Fruit fly (Drosophila melanogaster) whole organism, embryonic: ENCODE results near the gene CecB.

Experiments used
- Ada2b ChIP-seq: fragments of 200-800 bp; sonication (Bioruptor generic); IDR thresholded peaks from 2 replicates; pipeline ENCODE4 v1.3.6; 2022; ENCODE audit warnings: missing biosample characterization, missing genetic modification characterization
- BtbVII ChIP-seq: fragments of 200-800 bp; sonication (Bioruptor generic); optimal IDR thresholded peaks from 3 replicates; lab custom pipeline; 2017; ENCODE audit warnings: missing biosample characterization, mild to moderate bottlenecking, missing genetic modification characterization
- C15 ChIP-seq: fragments of 200-800 bp; sonication (Bioruptor generic); IDR thresholded peaks from 3 replicates; pipeline ENCODE4 v1.3.6; 2022; ENCODE audit warnings: missing biosample characterization, missing genetic modification characterization
- CG1233 ChIP-seq: fragments of 200-800 bp; sonication (Bioruptor generic); optimal IDR thresholded peaks from 4 replicates; lab custom pipeline; 2018; ENCODE audit warnings: missing biosample characterization, mild to moderate bottlenecking, missing genetic modification characterization
- CG13296 ChIP-seq: fragments of 200-800 bp; sonication (Bioruptor generic); optimal IDR thresholded peaks from 3 replicates; lab custom pipeline; 2018; ENCODE audit warnings: missing biosample characterization, mild to moderate bottlenecking, missing genetic modification characterization
- CG16779 ChIP-seq: fragments of 200-800 bp; sonication (Bioruptor generic); IDR thresholded peaks from 2 replicates; pipeline ENCODE4 v1.3.6; 2022; ENCODE audit warnings: missing biosample characterization, missing genetic modification characterization
- CG17186 ChIP-seq: fragments of 200-800 bp; sonication (Bioruptor generic); optimal IDR thresholded peaks from 3 replicates; lab custom pipeline; 2017; ENCODE audit warnings: missing biosample characterization, missing genetic modification reagents, missing genetic modification characterization
- CG18262 ChIP-seq: fragments of 200-800 bp; optimal IDR thresholded peaks from 3 replicates; lab custom pipeline; 2019; ENCODE audit warnings: missing biosample characterization, mild to moderate bottlenecking, missing genetic modification characterization, moderate library complexity
- CG18764 ChIP-seq: fragments of 200-800 bp; sonication (Bioruptor generic); optimal IDR thresholded peaks from 3 replicates; lab custom pipeline; 2016; ENCODE audit warnings: missing biosample characterization, missing genetic modification characterization
- CG2129 ChIP-seq: fragments of 200-800 bp; sonication (Bioruptor generic); IDR thresholded peaks from 2 replicates; pipeline ENCODE4 v1.3.6; 2022; ENCODE audit warnings: missing biosample characterization, missing genetic modification characterization; ENCODE audit not compliant: partially characterized antibody
- CG2678 ChIP-seq: fragments of 200-800 bp; sonication (Bioruptor generic); optimal IDR thresholded peaks from 3 replicates; lab custom pipeline; 2019; ENCODE audit warnings: missing biosample characterization, mild to moderate bottlenecking, missing genetic modification characterization, moderate library complexity
- CG31365 ChIP-seq: fragments of 200-800 bp; sonication (Bioruptor generic); optimal IDR thresholded peaks from 2 replicates; lab custom pipeline; 2018; ENCODE audit warnings: missing biosample characterization, mild to moderate bottlenecking, missing genetic modification characterization
- CG32532 ChIP-seq: fragments of 200-800 bp; sonication (Bioruptor generic); IDR thresholded peaks from 2 replicates; pipeline ENCODE4 v1.3.6; 2022; ENCODE audit warnings: missing biosample characterization, missing genetic modification characterization
- CG32772 ChIP-seq: fragments of 200-800 bp; sonication (Bioruptor generic); IDR thresholded peaks from 2 replicates; pipeline ENCODE4 v1.3.6; 2022; ENCODE audit warnings: missing biosample characterization, missing genetic modification characterization
- CG4360 ChIP-seq: fragments of 200-800 bp; sonication (Bioruptor generic); IDR thresholded peaks from 2 replicates; pipeline ENCODE4 v1.3.6; 2022; ENCODE audit warnings: missing biosample characterization, missing genetic modification characterization
- CG6689 ChIP-seq: fragments of 200-800 bp; sonication (Bioruptor generic); IDR thresholded peaks from 2 replicates; pipeline ENCODE4 v1.3.6; 2022; ENCODE audit warnings: missing biosample characterization, missing genetic modification characterization
- CG7556 ChIP-seq: fragments of 200-800 bp; sonication (Bioruptor generic); optimal IDR thresholded peaks from 2 replicates; lab custom pipeline; 2017; ENCODE audit warnings: missing biosample characterization, mild to moderate bottlenecking, missing genetic modification characterization
- CG7839 ChIP-seq: fragments of 200-800 bp; sonication (Bioruptor generic); optimal IDR thresholded peaks from 3 replicates; lab custom pipeline; 2018; ENCODE audit warnings: missing biosample characterization, mild to moderate bottlenecking, missing genetic modification characterization, moderate library complexity
- CG8765 ChIP-seq: fragments of 200-800 bp; sonication (Bioruptor generic); IDR thresholded peaks from 2 replicates; pipeline ENCODE4 v1.3.6; 2022; ENCODE audit warnings: missing biosample characterization, missing genetic modification characterization
- CG9215 ChIP-seq: fragments of 200-800 bp; sonication (Bioruptor generic); IDR thresholded peaks from 2 replicates; pipeline ENCODE4 v1.3.6; 2022; ENCODE audit warnings: missing biosample characterization, missing genetic modification characterization
- CoRest ChIP-seq: fragments of 200-800 bp; sonication (Bioruptor generic); optimal IDR thresholded peaks from 3 replicates; lab custom pipeline; 2018; ENCODE audit warnings: missing biosample characterization, mild to moderate bottlenecking, missing genetic modification characterization, moderate library complexity
- Ets97D ChIP-seq: fragments of 200-800 bp; sonication (Bioruptor generic); optimal IDR thresholded peaks from 3 replicates; lab custom pipeline; 2016; ENCODE audit warnings: missing biosample characterization, missing genetic modification characterization
- Hey ChIP-seq: fragments of 200-800 bp; sonication (Bioruptor generic); optimal IDR thresholded peaks from 3 replicates; lab custom pipeline; 2018; ENCODE audit warnings: missing biosample characterization, mild to moderate bottlenecking, missing genetic modification characterization
- HmgZ ChIP-seq: fragments of 200-800 bp; sonication (Bioruptor generic); optimal IDR thresholded peaks from 2 replicates; lab custom pipeline; 2018; ENCODE audit warnings: missing biosample characterization, mild to moderate bottlenecking, missing genetic modification characterization
- Mrtf ChIP-seq: fragments of 200-800 bp; sonication (Bioruptor generic); IDR thresholded peaks from 3 replicates; pipeline ENCODE4 v1.3.6; 2022; ENCODE audit warnings: missing biosample characterization, missing genetic modification characterization
- Nf-YA ChIP-seq: fragments of 200-800 bp; sonication (Bioruptor generic); IDR thresholded peaks from 2 replicates; pipeline ENCODE4 v1.3.6; 2022; ENCODE audit warnings: missing biosample characterization, missing genetic modification characterization
- NfI ChIP-seq: fragments of 200-800 bp; sonication (Bioruptor generic); optimal IDR thresholded peaks from 3 replicates; lab custom pipeline; 2018; ENCODE audit warnings: missing biosample characterization, mild to moderate bottlenecking, missing genetic modification characterization, moderate library complexity
- Scr ChIP-seq: fragments of 200-800 bp; sonication (Bioruptor generic); IDR thresholded peaks from 2 replicates; pipeline ENCODE4 v1.3.6; 2022; ENCODE audit warnings: missing biosample characterization, missing genetic modification characterization; ENCODE audit not compliant: partially characterized antibody
- Trl ChIP-seq, 3 experiments: fragments of >200 bp in 2 of 3; fragments of 200-800 bp in 1 of 3; sonication (Bioruptor generic) in 1 of 3; optimal IDR thresholded peaks; 2 replicates in 1 of 3; 3 replicates in 2 of 3; lab custom pipeline; 2016 to 2017; ENCODE audit warnings: missing biosample characterization in 1 of 3, missing genetic modification characterization in 1 of 3
- ab ChIP-seq: fragments of 200-800 bp; sonication (Bioruptor generic); optimal IDR thresholded peaks from 2 replicates; lab custom pipeline; 2016; ENCODE audit warnings: missing biosample characterization, missing genetic modification characterization
- ara ChIP-seq: fragments of 200-800 bp; sonication (Bioruptor generic); IDR thresholded peaks from 2 replicates; pipeline ENCODE4 v1.3.6; 2022; ENCODE audit warnings: missing biosample characterization, missing genetic modification characterization
- chm ChIP-seq: fragments of 200-800 bp; sonication (Bioruptor generic); IDR thresholded peaks from 2 replicates; pipeline ENCODE4 v1.3.6; 2022; ENCODE audit warnings: missing biosample characterization, missing genetic modification characterization
- da ChIP-seq: fragments of 200-800 bp; sonication (Bioruptor generic); optimal IDR thresholded peaks from 2 replicates; lab custom pipeline; 2016; ENCODE audit warnings: missing biosample characterization, missing genetic modification characterization
- ewg ChIP-seq: fragments of 200-800 bp; sonication (Bioruptor generic); optimal IDR thresholded peaks from 3 replicates; lab custom pipeline; 2017; ENCODE audit warnings: mild to moderate bottlenecking, missing biosample characterization, missing genetic modification reagents, missing genetic modification characterization
- fd102C ChIP-seq: fragments of 200-800 bp; sonication (Bioruptor generic); optimal IDR thresholded peaks from 2 replicates; lab custom pipeline; 2018; ENCODE audit warnings: missing biosample characterization, mild to moderate bottlenecking, missing genetic modification characterization, moderate library complexity
- ind ChIP-seq: fragments of 200-800 bp; sonication (Bioruptor generic); optimal IDR thresholded peaks from 3 replicates; lab custom pipeline; 2016; ENCODE audit warnings: missing biosample characterization, missing genetic modification characterization
- knrl ChIP-seq: fragments of 200-800 bp; sonication (Bioruptor generic); IDR thresholded peaks from 3 replicates; pipeline ENCODE4 v1.3.6; 2022; ENCODE audit warnings: missing biosample characterization, missing genetic modification characterization; ENCODE audit not compliant: partially characterized antibody
- mirr ChIP-seq: fragments of 200-800 bp; sonication (Bioruptor generic); optimal IDR thresholded peaks from 3 replicates; lab custom pipeline; 2018; ENCODE audit warnings: missing biosample characterization, mild to moderate bottlenecking, missing genetic modification characterization
- peb ChIP-seq: fragments of 200-800 bp; sonication (Bioruptor generic); IDR thresholded peaks from 2 replicates; pipeline ENCODE4 v1.3.6; 2022; ENCODE audit warnings: missing biosample characterization, missing genetic modification characterization
- pum ChIP-seq: fragments of 200-800 bp; sonication (Bioruptor generic); optimal IDR thresholded peaks from 2 replicates; lab custom pipeline; 2016; ENCODE audit warnings: missing biosample characterization, missing genetic modification characterization
- pzg ChIP-seq: fragments of 200-800 bp; sonication (Bioruptor generic); optimal IDR thresholded peaks from 3 replicates; lab custom pipeline; 2018; ENCODE audit warnings: missing biosample characterization, mild to moderate bottlenecking, missing genetic modification characterization, moderate library complexity
- run ChIP-seq: fragments of 200-800 bp; sonication (Bioruptor generic); optimal IDR thresholded peaks from 3 replicates; lab custom pipeline; 2018; ENCODE audit warnings: missing biosample characterization, mild to moderate bottlenecking, missing genetic modification characterization
- schlank ChIP-seq: fragments of 200-800 bp; sonication (Bioruptor generic); optimal IDR thresholded peaks from 2 replicates; lab custom pipeline; 2018; ENCODE audit warnings: missing biosample characterization, mild to moderate bottlenecking, missing genetic modification characterization
- seq ChIP-seq: fragments of 200-800 bp; sonication (Bioruptor generic); IDR thresholded peaks from 2 replicates; pipeline ENCODE4 v1.3.6; 2022; ENCODE audit warnings: missing biosample characterization, missing genetic modification characterization
- sna ChIP-seq: fragments of 200-800 bp; sonication (Bioruptor generic); IDR thresholded peaks from 2 replicates; pipeline ENCODE4 v1.3.6; 2022; ENCODE audit warnings: missing biosample characterization, missing genetic modification characterization; ENCODE audit not compliant: partially characterized antibody
- sr ChIP-seq: fragments of 200-800 bp; sonication (Bioruptor generic); IDR thresholded peaks from 3 replicates; pipeline ENCODE4 v1.3.6; 2022; ENCODE audit warnings: missing biosample characterization, missing genetic modification characterization
- unpg ChIP-seq: fragments of 200-800 bp; sonication (Bioruptor generic); optimal IDR thresholded peaks from 3 replicates; lab custom pipeline; 2018; ENCODE audit warnings: missing biosample characterization, mild to moderate bottlenecking, missing genetic modification characterization, moderate library complexity
- wek ChIP-seq: fragments of 200-800 bp; sonication (Bioruptor generic); optimal IDR thresholded peaks from 3 replicates; lab custom pipeline; 2018; ENCODE audit warnings: missing biosample characterization, mild to moderate bottlenecking, missing genetic modification characterization, moderate library complexity
- z ChIP-seq: fragments of 200-800 bp; sonication (Bioruptor generic); IDR thresholded peaks from 3 replicates; pipeline ENCODE4 v1.3.6; 2022; ENCODE audit warnings: missing biosample characterization, missing genetic modification characterization
- zfh2 ChIP-seq: fragments of 200-800 bp; sonication (Bioruptor generic); optimal IDR thresholded peaks from 2 replicates; lab custom pipeline; 2016; ENCODE audit warnings: missing biosample characterization, missing genetic modification characterization

Gene CecB

dm6 chr3R:30195606-30196049, 18.0 kb downstream of the CecB start (continued):
- TF ChIP-seq z (no peak), NfI (GFP tag; lab: Kevin White, UChicago) (peak; percentile 16), ab (no peak), pzg (GFP tag; lab: Kevin White, UChicago) (peak; percentile 47), CG32772 (GFP tag; lab: Robert Waterston, UW) (0 out of 2 replicates have a peak, but pooled peaks have one; percentile 20), Ada2b (GFP tag; lab: Robert Waterston, UW) (peak; percentile 45), CG2129 (GFP tag; lab: Robert Waterston, UW) (no peak), BtbVII (no peak), CG18764 (GFP tag; lab: Kevin White, UChicago) (peak; percentile 23), CoRest (tag; lab: Kevin White, UChicago) (peak; percentile 32), da (GFP tag; lab: Kevin White, UChicago) (no peak), CG32532 (peak; percentile 82), ara (GFP tag; lab: Robert Waterston, UW) (0 out of 2 replicates have a peak, but pooled peaks have one; percentile 49), run (tag; lab: Kevin White, UChicago) (no peak), seq (GFP tag; lab: Robert Waterston, UW) (peak; percentile 45; the same call in 1 of the 2 replicates), Ets97D (GFP tag; lab: Kevin White, UChicago) (peak; percentile 8), ewg (GFP tag; lab: Kevin White, UChicago) (no peak), CG9215 (GFP tag; lab: Robert Waterston, UW) (no peak), knrl (GFP tag; lab: Robert Waterston, UW) (no peak), wek (GFP tag; lab: Kevin White, UChicago) (no peak), chm (GFP tag; lab: Robert Waterston, UW) (peak; percentile 80; the same call in 1 of the 2 replicates), CG7839 (tag; lab: Kevin White, UChicago) (peak; percentile 35), CG18262 (tag; lab: Kevin White, UChicago) (peak; percentile 20), Trl (optimal IDR thresholded peaks at IDR 0.05; lab: Kevin White, UChicago) (no peak), Trl (GFP tag; optimal IDR thresholded peaks at IDR 0.05; lab: Kevin White, UChicago) (no peak), ind (GFP tag; lab: Kevin White, UChicago) (peak; percentile 41), Mrtf (GFP tag; lab: Robert Waterston, UW) (0 out of 3 replicates have a peak, but pooled peaks have one; percentile 58), CG1233 (GFP tag; lab: Kevin White, UChicago) (no peak), fd102C (no peak), C15 (no peak), schlank (tag; lab: Kevin White, UChicago) (peak; percentile 36), Nf-YA (GFP tag; lab: Robert Waterston, UW) (0 out of 2 replicates have a peak, but pooled peaks have one; percentile 27), Scr (GFP tag; lab: Robert Waterston, UW) (no peak), CG2678 (tag; lab: Kevin White, UChicago) (peak; percentile 59), HmgZ (tag; lab: Kevin White, UChicago) (peak; percentile 78), CG17186 (GFP tag; lab: Kevin White, UChicago) (no peak), zfh2 (GFP tag; lab: Kevin White, UChicago) (peak; percentile 53), CG31365 (tag; lab: Kevin White, UChicago) (peak; percentile 58), CG6689 (no peak), CG16779 (GFP tag; lab: Robert Waterston, UW) (peak; percentile 71), pum (GFP tag; lab: Kevin White, UChicago) (no peak), unpg (GFP tag; lab: Kevin White, UChicago) (no peak), sr (GFP tag; lab: Robert Waterston, UW) (no peak), Hey (tag; lab: Kevin White, UChicago) (peak; percentile 99), CG4360 (GFP tag; lab: Robert Waterston, UW) (no peak; the same call in 1 of the 2 replicates), mirr (GFP tag; lab: Kevin White, UChicago) (peak; percentile 42), CG8765 (GFP tag; lab: Robert Waterston, UW) (no peak), CG13296 (peak; percentile 54), CG7556 (GFP tag; lab: Kevin White, UChicago) (no peak), sna (no peak), peb (0 out of 2 replicates have a peak, but pooled peaks have one; percentile 17)
- TF ChIP-seq, all 482 proteins: peak for 208
